Fruit fly (Drosophila melanogaster) whole organism, embryonic: ENCODE measurements around the gene glu.

Source experiments
- Abd-B ChIP-seq: fragments of 200-800 bp; sonication (Bioruptor generic); optimal IDR thresholded peaks from 2 replicates; lab custom pipeline; 2018; ENCODE audit warnings: missing biosample characterization, mild to moderate bottlenecking, missing genetic modification characterization, moderate library complexity
- Atf6 ChIP-seq: fragments of 200-800 bp; sonication (Bioruptor generic); IDR thresholded peaks from 2 replicates; pipeline ENCODE4 v1.3.6; 2022; ENCODE audit warnings: missing biosample characterization, missing genetic modification characterization
- Bdp1 ChIP-seq: fragments of 200-800 bp; sonication (Bioruptor generic); optimal IDR thresholded peaks from 3 replicates; lab custom pipeline; 2016; ENCODE audit warnings: missing biosample characterization, missing genetic modification characterization
- CG10209 ChIP-seq: fragments of 200-800 bp; sonication (Bioruptor generic); optimal IDR thresholded peaks from 3 replicates; lab custom pipeline; 2017; ENCODE audit warnings: missing biosample characterization, mild to moderate bottlenecking, missing genetic modification characterization, missing genetic modification reagents
- CG10366 ChIP-seq: fragments of 200-800 bp; sonication (Bioruptor generic); IDR thresholded peaks from 2 replicates; pipeline ENCODE4 v1.3.6; 2022; ENCODE audit warnings: missing biosample characterization, missing genetic modification characterization
- CG10431 ChIP-seq: fragments of 200-800 bp; sonication (Bioruptor generic); optimal IDR thresholded peaks from 3 replicates; lab custom pipeline; 2018; ENCODE audit warnings: missing biosample characterization, mild to moderate bottlenecking, missing genetic modification characterization
- CG11398 ChIP-seq: fragments of 200-800 bp; sonication (Bioruptor generic); optimal IDR thresholded peaks from 2 replicates; lab custom pipeline; 2016; ENCODE audit warnings: missing biosample characterization, missing genetic modification characterization
- CG12071 ChIP-seq: fragments of 200-800 bp; sonication (Bioruptor generic); optimal IDR thresholded peaks from 3 replicates; lab custom pipeline; 2018; ENCODE audit warnings: missing biosample characterization, mild to moderate bottlenecking, missing genetic modification characterization
- CG12744 ChIP-seq: fragments of 200-800 bp; sonication (Bioruptor generic); optimal IDR thresholded peaks from 2 replicates; lab custom pipeline; 2016; ENCODE audit warnings: missing biosample characterization, missing genetic modification characterization
- CG13894 ChIP-seq: fragments of 200-800 bp; sonication (Bioruptor generic); optimal IDR thresholded peaks from 3 replicates; lab custom pipeline; 2018; ENCODE audit warnings: missing biosample characterization, mild to moderate bottlenecking, missing genetic modification characterization, moderate library complexity
- CG15601 ChIP-seq: fragments of 200-800 bp; sonication (Bioruptor generic); optimal IDR thresholded peaks from 3 replicates; lab custom pipeline; 2019; ENCODE audit warnings: missing biosample characterization, mild to moderate bottlenecking, missing genetic modification characterization, moderate library complexity
- CG1602 ChIP-seq: fragments of 200-800 bp; sonication (Bioruptor generic); optimal IDR thresholded peaks from 3 replicates; lab custom pipeline; 2016; ENCODE audit warnings: missing biosample characterization, missing genetic modification characterization
- CG3065 ChIP-seq: fragments of 200-800 bp; sonication (Bioruptor generic); optimal IDR thresholded peaks from 2 replicates; lab custom pipeline; 2016; ENCODE audit warnings: missing biosample characterization, missing genetic modification characterization
- CG31441 ChIP-seq: fragments of 200-800 bp; sonication (Bioruptor generic); IDR thresholded peaks from 2 replicates; pipeline ENCODE4 v1.3.6; 2022; ENCODE audit warnings: missing biosample characterization, missing genetic modification characterization
- CG34422 ChIP-seq: fragments of 200-800 bp; sonication (Bioruptor generic); IDR thresholded peaks from 3 replicates; pipeline ENCODE4 v1.3.6; 2022; ENCODE audit warnings: missing biosample characterization, missing genetic modification characterization
- CG42726 ChIP-seq: fragments of 200-800 bp; sonication (Bioruptor generic); IDR thresholded peaks from 2 replicates; pipeline ENCODE4 v1.3.6; 2022; ENCODE audit warnings: missing biosample characterization, missing genetic modification characterization; ENCODE audit not compliant: partially characterized antibody
- CG6791 ChIP-seq: fragments of 200-800 bp; sonication (Bioruptor generic); IDR thresholded peaks from 3 replicates; pipeline ENCODE4 v1.3.6; 2022; ENCODE audit warnings: missing biosample characterization, missing genetic modification characterization; ENCODE audit not compliant: partially characterized antibody
- CG8765 ChIP-seq: fragments of 200-800 bp; sonication (Bioruptor generic); IDR thresholded peaks from 2 replicates; pipeline ENCODE4 v1.3.6; 2022; ENCODE audit warnings: missing biosample characterization, missing genetic modification characterization
- CTCF ChIP-seq: fragments of 200-800 bp; sonication (Bioruptor generic); optimal IDR thresholded peaks from 2 replicates; lab custom pipeline; 2017; ENCODE audit warnings: missing biosample characterization, mild to moderate bottlenecking, missing genetic modification characterization, moderate library complexity
- Camta ChIP-seq: fragments of 200-800 bp; sonication (Bioruptor generic); optimal IDR thresholded peaks from 2 replicates; lab custom pipeline; 2016; ENCODE audit warnings: missing biosample characterization, missing genetic modification characterization
- Chrac-16 ChIP-seq: fragments of 200-800 bp; sonication (Bioruptor generic); optimal IDR thresholded peaks from 3 replicates; lab custom pipeline; 2016; ENCODE audit warnings: missing biosample characterization, missing genetic modification characterization
- CoRest ChIP-seq: fragments of 200-800 bp; sonication (Bioruptor generic); optimal IDR thresholded peaks from 3 replicates; lab custom pipeline; 2018; ENCODE audit warnings: missing biosample characterization, mild to moderate bottlenecking, missing genetic modification characterization, moderate library complexity
- CrebB ChIP-seq: fragments of 200-800 bp; sonication (Bioruptor generic); optimal IDR thresholded peaks from 3 replicates; lab custom pipeline; 2018; ENCODE audit warnings: missing biosample characterization, mild to moderate bottlenecking, missing genetic modification characterization
- D19B ChIP-seq: fragments of 200-800 bp; sonication (Bioruptor generic); optimal IDR thresholded peaks from 2 replicates; lab custom pipeline; 2017; ENCODE audit warnings: missing biosample characterization, mild to moderate bottlenecking, missing genetic modification characterization
- Dfd ChIP-seq, 2 experiments: fragments of >200 bp; optimal IDR thresholded peaks; 2 replicates each; lab custom pipeline; 2017; ENCODE audit warnings: missing biosample characterization in 2 of 2, missing genetic modification characterization in 2 of 2
- Dp ChIP-seq: fragments of 200-800 bp; sonication (Bioruptor generic); optimal IDR thresholded peaks from 2 replicates; lab custom pipeline; 2018; ENCODE audit warnings: missing biosample characterization, mild to moderate bottlenecking, missing genetic modification characterization, moderate library complexity
- Hmr ChIP-seq: fragments of 200-800 bp; sonication (Bioruptor generic); optimal IDR thresholded peaks from 3 replicates; lab custom pipeline; 2017; ENCODE audit warnings: mild to moderate bottlenecking, missing biosample characterization, missing genetic modification reagents, missing genetic modification characterization
- Hr78 ChIP-seq, 2 experiments: fragments of 200-800 bp in 1 of 2; fragments of >200 bp in 1 of 2; sonication (Bioruptor generic) in 1 of 2; optimal IDR thresholded peaks; 2 replicates each; lab custom pipeline; 2017 to 2019; ENCODE audit warnings: missing biosample characterization in 2 of 2, missing genetic modification characterization in 2 of 2, mild to moderate bottlenecking in 1 of 2, moderate library complexity in 1 of 2
- Lhr ChIP-seq: fragments of 200-800 bp; sonication (Bioruptor generic); optimal IDR thresholded peaks from 3 replicates; lab custom pipeline; 2017; ENCODE audit warnings: mild to moderate bottlenecking, missing biosample characterization, missing genetic modification reagents, missing genetic modification characterization
- Med ChIP-seq: fragments of 200-800 bp; sonication (Bioruptor generic); peaks from one replicate; lab custom pipeline; 2016; ENCODE audit warnings: missing biosample characterization, missing genetic modification characterization, mild to moderate bottlenecking, inconsistent platforms, moderate library complexity
- NC2α ChIP-seq: fragments of 200-800 bp; sonication (Bioruptor generic); optimal IDR thresholded peaks from 2 replicates; lab custom pipeline; 2016; ENCODE audit warnings: missing biosample characterization, missing genetic modification characterization
- NK7.1 ChIP-seq: fragments of 200-800 bp; sonication (Bioruptor generic); optimal IDR thresholded peaks from 3 replicates; lab custom pipeline; 2016; ENCODE audit warnings: missing biosample characterization, missing genetic modification characterization
- Opbp ChIP-seq: fragments of 200-800 bp; sonication (Bioruptor generic); IDR thresholded peaks from 3 replicates; pipeline ENCODE4 v1.3.6; 2022; ENCODE audit warnings: missing biosample characterization, missing genetic modification characterization; ENCODE audit not compliant: partially characterized antibody
- Scr ChIP-seq: fragments of 200-800 bp; sonication (Bioruptor generic); IDR thresholded peaks from 2 replicates; pipeline ENCODE4 v1.3.6; 2022; ENCODE audit warnings: missing biosample characterization, missing genetic modification characterization; ENCODE audit not compliant: partially characterized antibody
- bowl ChIP-seq: fragments of 200-800 bp; sonication (Bioruptor generic); IDR thresholded peaks from 2 replicates; pipeline ENCODE4 v1.3.6; 2022; ENCODE audit warnings: missing biosample characterization, missing genetic modification characterization
- chn ChIP-seq: fragments of 200-800 bp; sonication (Bioruptor generic); optimal IDR thresholded peaks from 2 replicates; lab custom pipeline; 2016; ENCODE audit warnings: missing biosample characterization, missing genetic modification characterization
- crp ChIP-seq, 2 experiments: fragments of 200-800 bp; sonication (Bioruptor generic); optimal IDR thresholded peaks; 2 replicates in 1 of 2; 3 replicates in 1 of 2; lab custom pipeline; 2017; ENCODE audit warnings: missing biosample characterization in 2 of 2, missing genetic modification characterization in 2 of 2, mild to moderate bottlenecking in 1 of 2, moderate library complexity in 1 of 2
- ems ChIP-seq: fragments of 200-800 bp; sonication (Bioruptor generic); optimal IDR thresholded peaks from 3 replicates; lab custom pipeline; 2016; ENCODE audit warnings: missing biosample characterization, missing genetic modification characterization
- ham ChIP-seq: fragments of 200-800 bp; sonication (Bioruptor generic); IDR thresholded peaks from 2 replicates; pipeline ENCODE4 v1.3.6; 2022; ENCODE audit warnings: missing biosample characterization, missing genetic modification characterization
- her ChIP-seq: fragments of 200-800 bp; sonication (Bioruptor generic); optimal IDR thresholded peaks from 2 replicates; lab custom pipeline; 2016; ENCODE audit warnings: missing biosample characterization, missing genetic modification characterization
- ind ChIP-seq: fragments of 200-800 bp; sonication (Bioruptor generic); optimal IDR thresholded peaks from 3 replicates; lab custom pipeline; 2016; ENCODE audit warnings: missing biosample characterization, missing genetic modification characterization
- maf-S ChIP-seq: fragments of 200-800 bp; sonication (Bioruptor generic); optimal IDR thresholded peaks from 2 replicates; lab custom pipeline; 2016; ENCODE audit warnings: missing biosample characterization, missing genetic modification characterization
- mam ChIP-seq: fragments of 200-800 bp; sonication (Bioruptor generic); optimal IDR thresholded peaks from 3 replicates; lab custom pipeline; 2016; ENCODE audit warnings: missing biosample characterization, missing genetic modification characterization
- p53 ChIP-seq: fragments of 200-800 bp; sonication (Bioruptor generic); optimal IDR thresholded peaks from 2 replicates; lab custom pipeline; 2016; ENCODE audit warnings: missing biosample characterization, missing genetic modification characterization
- repo ChIP-seq: fragments of 200-800 bp; sonication (Bioruptor generic); optimal IDR thresholded peaks from 2 replicates; lab custom pipeline; 2016; ENCODE audit warnings: missing biosample characterization, missing genetic modification characterization
- rib ChIP-seq: fragments of 200-800 bp; sonication (Bioruptor generic); IDR thresholded peaks from 2 replicates; pipeline ENCODE4 v1.3.6; 2022; ENCODE audit warnings: missing biosample characterization, missing genetic modification characterization
- slp2 ChIP-seq: fragments of 200-800 bp; sonication (Bioruptor generic); optimal IDR thresholded peaks from 2 replicates; lab custom pipeline; 2016; ENCODE audit warnings: missing biosample characterization, missing genetic modification characterization
- sr ChIP-seq: fragments of 200-800 bp; sonication (Bioruptor generic); IDR thresholded peaks from 3 replicates; pipeline ENCODE4 v1.3.6; 2022; ENCODE audit warnings: missing biosample characterization, missing genetic modification characterization
- twi ChIP-seq: fragments of 200-800 bp; optimal IDR thresholded peaks from 2 replicates; lab custom pipeline; 2019; ENCODE audit warnings: missing biosample characterization, mild to moderate bottlenecking, missing genetic modification characterization, moderate library complexity

The glu gene

dm6 chr2L:16715841-16716701 lies 22.1 kb downstream of the glu start, which contains the start of the genes Cyt-c-d and CG31808 (continued):
- peak; percentile 95 for TF ChIP-seq CG31441 (GFP tag; lab: Robert Waterston, UW)
- peak; percentile 42; the same call in 1 of the 3 replicates for TF ChIP-seq CG6791 (GFP tag; lab: Robert Waterston, UW)
- TF ChIP-seq repo (GFP tag; lab: Kevin White, UChicago) = peak; percentile 88
- TF ChIP-seq Bdp1 (GFP tag; lab: Kevin White, UChicago) = peak; percentile 85
- TF ChIP-seq NC2α = peak; percentile 86
- peak; percentile 83 for TF ChIP-seq CG8765
- peak; percentile 11 for TF ChIP-seq Dp (GFP tag; lab: Kevin White, UChicago)
- peak; percentile 98 for TF ChIP-seq CG10366 (GFP tag; lab: Robert Waterston, UW)
- TF ChIP-seq CG12071 = peak; percentile 94
- peak; percentile 98 for TF ChIP-seq CG10209
- peak; percentile 71 for TF ChIP-seq CTCF (GFP tag; lab: Kevin White, UChicago)
- TF ChIP-seq Atf6 (GFP tag; lab: Robert Waterston, UW) = peak; percentile 96
- TF ChIP-seq CG15601 (tag; lab: Kevin White, UChicago) = peak; percentile 96
- peak in 1 of 2 experiments; percentile 84 for TF ChIP-seq Hr78 (GFP tag; optimal IDR thresholded peaks at IDR 0.05; lab: Kevin White, UChicago)
- TF ChIP-seq Scr (GFP tag; lab: Robert Waterston, UW) = no peak
- TF ChIP-seq CG1602 = peak; percentile 96
- peak; percentile 88 for TF ChIP-seq slp2 (GFP tag; lab: Kevin White, UChicago)
- peak; percentile 89 for TF ChIP-seq CG3065 (GFP tag; lab: Kevin White, UChicago)
- peak; percentile 56 for TF ChIP-seq p53 (GFP tag; lab: Kevin White, UChicago)
- peak; percentile 90 for TF ChIP-seq twi (tag; lab: Kevin White, UChicago)
- TF ChIP-seq CG10431 (GFP tag; lab: Kevin White, UChicago) = peak; percentile 86
- TF ChIP-seq CG11398 = peak; percentile 87
- TF ChIP-seq rib = peak; percentile 89
- no peak for TF ChIP-seq Opbp (GFP tag; lab: Robert Waterston, UW)
- TF ChIP-seq Abd-B = peak; percentile 95
- peak; percentile 87 for TF ChIP-seq sr
- TF ChIP-seq Camta (GFP tag; lab: Kevin White, UChicago) = peak; percentile 95
- peak; percentile 2 for TF ChIP-seq CG13894 (tag; lab: Kevin White, UChicago)
- peak; percentile 95 for TF ChIP-seq CrebB (tag; lab: Kevin White, UChicago)
- TF ChIP-seq Med (GFP tag; lab: Kevin White, UChicago) = peak; percentile 99
- TF ChIP-seq ems (GFP tag; lab: Kevin White, UChicago) = peak; percentile 94
- peak; percentile 98 for TF ChIP-seq Hmr (GFP tag; lab: Kevin White, UChicago)
- TF ChIP-seq bowl (GFP tag; lab: Robert Waterston, UW) = peak; percentile 96
- TF ChIP-seq Chrac-16 = peak; percentile 96
- peak; percentile 25; the same call in 1 of the 2 replicates for TF ChIP-seq CG42726 (GFP tag; lab: Robert Waterston, UW)
- peak; percentile 95 for TF ChIP-seq ind (GFP tag; lab: Kevin White, UChicago)
- TF ChIP-seq CoRest (tag; lab: Kevin White, UChicago) = peak; percentile 96
- peak; percentile 91 for TF ChIP-seq mam (GFP tag; lab: Kevin White, UChicago)
- TF ChIP-seq crp (GFP tag; optimal IDR thresholded peaks at IDR 0.05; lab: Kevin White, UChicago) = peak in 1 of 2 experiments; percentile 70
- TF ChIP-seq D19B = peak; percentile 78
- peak; percentile 80 for TF ChIP-seq her (GFP tag; lab: Kevin White, UChicago)
- peak; percentile 94 for TF ChIP-seq Lhr (GFP tag; lab: Kevin White, UChicago)
- TF ChIP-seq Dfd (GFP tag; optimal IDR thresholded peaks at IDR 0.05; lab: Kevin White, UChicago) = no peak
- TF ChIP-seq NK7.1 (GFP tag; lab: Kevin White, UChicago) = peak; percentile 83
- TF ChIP-seq maf-S (GFP tag; lab: Kevin White, UChicago) = peak; percentile 92
- peak; percentile 96 for TF ChIP-seq chn
- peak; percentile 91 for TF ChIP-seq CG12744 (GFP tag; lab: Kevin White, UChicago)
- TF ChIP-seq CG34422 (GFP tag; lab: Robert Waterston, UW) = peak; percentile 96
- peak; percentile 84; the same call in 1 of the 2 replicates for TF ChIP-seq ham (GFP tag; lab: Robert Waterston, UW)
